Fruit fly (Drosophila melanogaster): Measurements from ENCODE around the gene CG32221.
A peak's percentile ranks its signal among the peaks of the same experiment; 100 is the strongest.

The CG32221 gene

DNA sequence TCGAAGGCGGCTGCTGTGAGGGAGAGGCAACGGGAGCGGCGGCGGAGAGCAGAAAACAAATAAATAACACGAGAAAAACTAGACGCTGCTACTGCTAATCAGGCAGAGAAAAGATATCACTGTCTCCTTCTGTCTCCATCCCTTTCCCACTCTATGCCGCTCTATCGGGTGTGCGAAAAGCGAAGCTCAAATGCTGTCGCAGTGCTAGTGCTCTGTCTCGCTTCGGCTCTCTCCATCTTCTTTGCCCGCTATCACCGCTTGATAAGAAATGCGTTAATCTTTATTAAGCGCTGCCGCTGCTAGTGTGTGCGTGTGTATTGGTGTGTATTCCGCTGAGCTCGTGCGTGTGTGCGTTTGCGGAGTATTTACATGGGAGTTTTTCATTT, 42.8 kb upstream of the CG32221 start (continued):
- no peak for TF ChIP-seq eve (GFP tag; optimal IDR thresholded peaks at IDR 0.05)
- no peak for TF ChIP-seq CG18262 (tag; optimal IDR thresholded peaks at IDR 0.05)
- no peak for TF ChIP-seq corto (GFP tag; optimal IDR thresholded peaks at IDR 0.05)
- peak; percentile 97 for TF ChIP-seq Adf1 (GFP tag; IDR thresholded peaks at IDR 0.05)
- TF ChIP-seq Stat92E (GFP tag; optimal IDR thresholded peaks at IDR 0.05): peak in 1 of 3 experiments; percentile 0
- TF ChIP-seq sisA (GFP tag; IDR thresholded peaks at IDR 0.05): no peak
- 0 out of 2 replicates have a peak, but pooled peaks have one; percentile 4 for TF ChIP-seq E2f1 (GFP tag; IDR thresholded peaks at IDR 0.05)
- no peak for TF ChIP-seq Hr3 (GFP tag; optimal IDR thresholded peaks at IDR 0.05)
- TF ChIP-seq schlank (tag; optimal IDR thresholded peaks at IDR 0.05): peak; percentile 13
- TF ChIP-seq H2.0 (GFP tag; IDR thresholded peaks at IDR 0.05): no peak
- no peak for TF ChIP-seq bcd (GFP tag; optimal IDR thresholded peaks at IDR 0.05)
- TF ChIP-seq CG15601 (tag; optimal IDR thresholded peaks at IDR 0.05): no peak
- no peak for TF ChIP-seq B-H1 (GFP tag; IDR thresholded peaks at IDR 0.05)
- TF ChIP-seq CG34224 (GFP tag; IDR thresholded peaks at IDR 0.05; ENCODE audit: partially characterized antibody): peak; percentile 58; the same call in 2 of the 3 replicates
- no peak for TF ChIP-seq CG10979 (tag; optimal IDR thresholded peaks at IDR 0.05)
- no peak for TF ChIP-seq CG4730 (GFP tag; IDR thresholded peaks at IDR 0.05)
- peak; percentile 89 for TF ChIP-seq kni (GFP tag; optimal IDR thresholded peaks at IDR 0.05)
- no peak for TF ChIP-seq pho (GFP tag; optimal IDR thresholded peaks at IDR 0.05)
- TF ChIP-seq fd64A (GFP tag; optimal IDR thresholded peaks at IDR 0.05): peak; percentile 17
- peak; percentile 5 for TF ChIP-seq scrt (GFP tag; optimal IDR thresholded peaks at IDR 0.05)
- no peak for TF ChIP-seq Max (GFP tag; optimal IDR thresholded peaks at IDR 0.05)
- peak; percentile 33 to 85 for TF ChIP-seq Trl (optimal IDR thresholded peaks at IDR 0.05)
- TF ChIP-seq Trl (GFP tag; optimal IDR thresholded peaks at IDR 0.05): no peak
- TF ChIP-seq CG16863 (GFP tag; optimal IDR thresholded peaks at IDR 0.05): no peak
- TF ChIP-seq sc (optimal IDR thresholded peaks at IDR 0.05): no peak
- TF ChIP-seq sc (GFP tag; optimal IDR thresholded peaks at IDR 0.05): no peak
- peak; percentile 10 for TF ChIP-seq NfI (GFP tag; optimal IDR thresholded peaks at IDR 0.05)
- TF ChIP-seq HmgD (GFP tag; optimal IDR thresholded peaks at IDR 0.05): no peak
- TF ChIP-seq vvl (GFP tag; IDR thresholded peaks at IDR 0.05): peak; percentile 61; the same call in 1 of the 2 replicates
- TF ChIP-seq Mad (GFP tag; optimal IDR thresholded peaks at IDR 0.05): no peak
- peak; percentile 41 for TF ChIP-seq CG12071 (GFP tag; optimal IDR thresholded peaks at IDR 0.05)
- TF ChIP-seq ftz-f1 (GFP tag; optimal IDR thresholded peaks at IDR 0.05): peak; percentile 45
- peak; percentile 31; the same call in 1 of the 2 replicates for TF ChIP-seq Bgb (GFP tag; IDR thresholded peaks at IDR 0.05; ENCODE audit: partially characterized antibody)
- no peak for TF ChIP-seq tio (GFP tag; optimal IDR thresholded peaks at IDR 0.05)
- TF ChIP-seq CG13287 (GFP tag; IDR thresholded peaks at IDR 0.05; ENCODE audit: partially characterized antibody): peak; percentile 31
- TF ChIP-seq CG17385 (GFP tag; optimal IDR thresholded peaks at IDR 0.05): peak; percentile 15
- peak; percentile 10 for TF ChIP-seq pb (GFP tag; optimal IDR thresholded peaks at IDR 0.05)
- no peak for TF ChIP-seq trh (GFP tag; optimal IDR thresholded peaks at IDR 0.05)
- peak; percentile 18 for TF ChIP-seq CG31365 (tag; optimal IDR thresholded peaks at IDR 0.05)
- no peak for TF ChIP-seq Nf-YC (tag; optimal IDR thresholded peaks at IDR 0.05)
- peak; percentile 82 for TF ChIP-seq CG12769 (tag; optimal IDR thresholded peaks at IDR 0.05)
- no peak for TF ChIP-seq CG13123 (GFP tag; optimal IDR thresholded peaks at IDR 0.05)
- no peak for TF ChIP-seq lov (optimal IDR thresholded peaks at IDR 0.05)
- peak; percentile 76; the same call in 2 of the 3 replicates for TF ChIP-seq lov (GFP tag; IDR thresholded peaks at IDR 0.05)
- peak; percentile 38 for TF ChIP-seq CG12219 (GFP tag; optimal IDR thresholded peaks at IDR 0.05)
- TF ChIP-seq lmd (GFP tag; IDR thresholded peaks at IDR 0.05): no peak
- TF ChIP-seq h (optimal IDR thresholded peaks at IDR 0.05): no peak
- TF ChIP-seq kah (GFP tag; optimal IDR thresholded peaks at IDR 0.05): peak; percentile 38
- no peak for TF ChIP-seq gsb-n (tag; optimal IDR thresholded peaks at IDR 0.05)
- TF ChIP-seq Spps (tag; optimal IDR thresholded peaks at IDR 0.05): no peak
- no peak for TF ChIP-seq Dek (tag; optimal IDR thresholded peaks at IDR 0.05)
- TF ChIP-seq Optix (GFP tag; IDR thresholded peaks at IDR 0.05): no peak
